Fruit fly (Drosophila melanogaster) whole organism, embryonic: ENCODE results near the gene TRAM.

ENCODE experiments used
- Adf1 ChIP-seq: fragments of 200-800 bp; sonication (Bioruptor generic); IDR thresholded peaks from 2 replicates; pipeline ENCODE4 v1.3.6; 2022; ENCODE audit warnings: missing biosample characterization, missing genetic modification characterization
- Atf-2 ChIP-seq: fragments of 200-800 bp; sonication (Bioruptor generic); optimal IDR thresholded peaks from 2 replicates; lab custom pipeline; 2016; ENCODE audit warnings: missing biosample characterization, missing genetic modification characterization
- C15 ChIP-seq: fragments of 200-800 bp; sonication (Bioruptor generic); IDR thresholded peaks from 3 replicates; pipeline ENCODE4 v1.3.6; 2022; ENCODE audit warnings: missing biosample characterization, missing genetic modification characterization
- CG10543 ChIP-seq: fragments of 200-800 bp; sonication (Bioruptor generic); optimal IDR thresholded peaks from 3 replicates; lab custom pipeline; 2017; ENCODE audit warnings: missing biosample characterization, mild to moderate bottlenecking, missing genetic modification characterization, moderate library complexity
- CG12104 ChIP-seq: fragments of 200-800 bp; sonication (Bioruptor generic); optimal IDR thresholded peaks from 3 replicates; lab custom pipeline; 2016; ENCODE audit warnings: missing biosample characterization, missing genetic modification characterization
- CG1647 ChIP-seq: fragments of 200-800 bp; sonication (Bioruptor generic); optimal IDR thresholded peaks from 3 replicates; lab custom pipeline; 2016; ENCODE audit warnings: missing biosample characterization, missing genetic modification characterization
- CG16813 ChIP-seq: fragments of 200-800 bp; sonication (Bioruptor generic); IDR thresholded peaks from 3 replicates; pipeline ENCODE4 v1.3.6; 2022; ENCODE audit warnings: missing biosample characterization, missing genetic modification characterization; ENCODE audit not compliant: partially characterized antibody
- CG18599 ChIP-seq: fragments of 200-800 bp; sonication (Bioruptor generic); optimal IDR thresholded peaks from 3 replicates; lab custom pipeline; 2017; ENCODE audit warnings: missing biosample characterization, missing genetic modification characterization, mild to moderate bottlenecking, moderate library complexity, missing genetic modification reagents
- CG2712 ChIP-seq: fragments of 200-800 bp; optimal IDR thresholded peaks from 3 replicates; lab custom pipeline; 2019; ENCODE audit warnings: missing biosample characterization, mild to moderate bottlenecking, missing genetic modification characterization, moderate library complexity
- CG34376 ChIP-seq: fragments of 200-800 bp; sonication (Bioruptor generic); optimal IDR thresholded peaks from 2 replicates; lab custom pipeline; 2018; ENCODE audit warnings: missing biosample characterization, mild to moderate bottlenecking, missing genetic modification characterization
- CG6654 ChIP-seq: fragments of 200-800 bp; sonication (Bioruptor generic); optimal IDR thresholded peaks from 2 replicates; lab custom pipeline; 2017; ENCODE audit warnings: missing biosample characterization, mild to moderate bottlenecking, missing genetic modification characterization
- CG7987 ChIP-seq: fragments of 200-800 bp; sonication (Bioruptor generic); optimal IDR thresholded peaks from 2 replicates; lab custom pipeline; 2018; ENCODE audit warnings: missing biosample characterization, mild to moderate bottlenecking, missing genetic modification characterization, moderate library complexity
- CG8281 ChIP-seq: fragments of 200-800 bp; sonication (Bioruptor generic); optimal IDR thresholded peaks from 2 replicates; lab custom pipeline; 2018; ENCODE audit warnings: missing biosample characterization, mild to moderate bottlenecking, missing genetic modification characterization, moderate library complexity
- CG9817 ChIP-seq: fragments of 200-800 bp; sonication (Bioruptor generic); optimal IDR thresholded peaks from 2 replicates; lab custom pipeline; 2018; ENCODE audit warnings: missing biosample characterization, mild to moderate bottlenecking, missing genetic modification characterization, moderate library complexity
- CTCF ChIP-seq: fragments of 200-800 bp; sonication (Bioruptor generic); optimal IDR thresholded peaks from 2 replicates; lab custom pipeline; 2017; ENCODE audit warnings: missing biosample characterization, mild to moderate bottlenecking, missing genetic modification characterization, moderate library complexity
- Deaf1 ChIP-seq: fragments of 200-800 bp; optimal IDR thresholded peaks from 3 replicates; lab custom pipeline; 2019; ENCODE audit warnings: missing biosample characterization, mild to moderate bottlenecking, missing genetic modification characterization, moderate library complexity
- ERR ChIP-seq: fragments of 200-800 bp; sonication (Bioruptor generic); optimal IDR thresholded peaks from 2 replicates; lab custom pipeline; 2016; ENCODE audit warnings: missing biosample characterization, missing genetic modification characterization
- Ets65A ChIP-seq: fragments of 200-800 bp; sonication (Bioruptor generic); peaks from one replicate; lab custom pipeline; 2016; ENCODE audit warnings: missing biosample characterization, missing genetic modification characterization
- GATAe ChIP-seq: fragments of 200-800 bp; sonication (Bioruptor generic); conservative IDR thresholded peaks from 2 replicates; pipeline ENCODE4 v1.3.6; 2022; ENCODE audit warnings: missing biosample characterization, missing genetic modification characterization
- Hr78 ChIP-seq, 2 experiments: fragments of 200-800 bp in 1 of 2; fragments of >200 bp in 1 of 2; sonication (Bioruptor generic) in 1 of 2; optimal IDR thresholded peaks; 2 replicates each; lab custom pipeline; 2017 to 2019; ENCODE audit warnings: missing biosample characterization in 2 of 2, missing genetic modification characterization in 2 of 2, mild to moderate bottlenecking in 1 of 2, moderate library complexity in 1 of 2
- Lpt ChIP-seq: fragments of >200 bp; optimal IDR thresholded peaks from 2 replicates; lab custom pipeline; 2018; ENCODE audit warnings: missing biosample characterization, missing genetic modification characterization
- NK7.1 ChIP-seq: fragments of 200-800 bp; sonication (Bioruptor generic); optimal IDR thresholded peaks from 3 replicates; lab custom pipeline; 2016; ENCODE audit warnings: missing biosample characterization, missing genetic modification characterization
- Rfx ChIP-seq: fragments of 200-800 bp; sonication (Bioruptor generic); IDR thresholded peaks from 2 replicates; pipeline ENCODE4 v1.3.6; 2022; ENCODE audit warnings: missing biosample characterization, missing genetic modification characterization
- abd-A ChIP-seq: fragments of 200-800 bp; sonication (Bioruptor generic); optimal IDR thresholded peaks from 3 replicates; lab custom pipeline; 2019; ENCODE audit warnings: missing biosample characterization, mild to moderate bottlenecking, missing genetic modification characterization, moderate library complexity
- aop ChIP-seq: fragments of 200-800 bp; sonication (Bioruptor generic); IDR thresholded peaks from 2 replicates; pipeline ENCODE4 v1.3.6; 2022; ENCODE audit warnings: missing biosample characterization, missing genetic modification characterization
- bab2 ChIP-seq: fragments of 200-800 bp; sonication (Bioruptor generic); optimal IDR thresholded peaks from 2 replicates; lab custom pipeline; 2016; ENCODE audit warnings: missing biosample characterization, missing genetic modification characterization
- bbx ChIP-seq: fragments of 200-800 bp; sonication (Bioruptor generic); IDR thresholded peaks from 2 replicates; pipeline ENCODE4 v1.3.6; 2022; ENCODE audit warnings: missing biosample characterization, missing genetic modification characterization; ENCODE audit not compliant: partially characterized antibody
- chinmo ChIP-seq: fragments of 200-800 bp; sonication (Bioruptor generic); IDR thresholded peaks from 4 replicates; pipeline ENCODE4 v1.3.6; 2022; ENCODE audit warnings: missing biosample characterization, missing genetic modification characterization; ENCODE audit not compliant: partially characterized antibody
- ci ChIP-seq: fragments of 200-800 bp; sonication (Bioruptor generic); IDR thresholded peaks from 3 replicates; pipeline ENCODE4 v1.3.6; 2022; ENCODE audit warnings: missing biosample characterization, missing genetic modification characterization
- cwo ChIP-seq: fragments of 200-800 bp; sonication (Bioruptor generic); optimal IDR thresholded peaks from 3 replicates; lab custom pipeline; 2017; ENCODE audit warnings: missing biosample characterization, missing genetic modification characterization, mild to moderate bottlenecking, moderate library complexity, missing genetic modification reagents
- dan ChIP-seq: fragments of 200-800 bp; sonication (Bioruptor generic); IDR thresholded peaks from 2 replicates; pipeline ENCODE4 v1.3.6; 2022; ENCODE audit warnings: missing biosample characterization, missing genetic modification characterization
- exex ChIP-seq: fragments of 200-800 bp; sonication (Bioruptor generic); optimal IDR thresholded peaks from 4 replicates; lab custom pipeline; 2018; ENCODE audit warnings: missing biosample characterization, mild to moderate bottlenecking, missing genetic modification characterization, moderate library complexity
- grn ChIP-seq: fragments of 200-800 bp; sonication (Bioruptor generic); optimal IDR thresholded peaks from 3 replicates; lab custom pipeline; 2017; ENCODE audit warnings: missing biosample characterization, missing genetic modification characterization
- gro ChIP-seq: fragments of 200-800 bp; sonication (Bioruptor generic); optimal IDR thresholded peaks from 2 replicates; lab custom pipeline; 2016; ENCODE audit warnings: missing biosample characterization, missing genetic modification characterization
- mirr ChIP-seq: fragments of 200-800 bp; sonication (Bioruptor generic); optimal IDR thresholded peaks from 3 replicates; lab custom pipeline; 2018; ENCODE audit warnings: missing biosample characterization, mild to moderate bottlenecking, missing genetic modification characterization
- onecut ChIP-seq: fragments of 200-800 bp; sonication (Bioruptor generic); IDR thresholded peaks from 2 replicates; pipeline ENCODE4 v1.3.6; 2022; ENCODE audit warnings: missing biosample characterization, missing genetic modification characterization
- org-1 ChIP-seq: fragments of 200-800 bp; sonication (Bioruptor generic); optimal IDR thresholded peaks from 2 replicates; lab custom pipeline; 2017; ENCODE audit warnings: missing biosample characterization, missing genetic modification characterization
- pita ChIP-seq: fragments of 200-800 bp; sonication (Bioruptor generic); optimal IDR thresholded peaks from 2 replicates; lab custom pipeline; 2017; ENCODE audit warnings: missing biosample characterization, mild to moderate bottlenecking, missing genetic modification characterization
- run ChIP-seq: fragments of 200-800 bp; sonication (Bioruptor generic); optimal IDR thresholded peaks from 3 replicates; lab custom pipeline; 2018; ENCODE audit warnings: missing biosample characterization, mild to moderate bottlenecking, missing genetic modification characterization
- sd ChIP-seq: fragments of 200-800 bp; sonication (Bioruptor generic); optimal IDR thresholded peaks from 3 replicates; lab custom pipeline; 2018; ENCODE audit warnings: missing biosample characterization, mild to moderate bottlenecking, missing genetic modification characterization, moderate library complexity
- sqz ChIP-seq: fragments of 200-800 bp; sonication (Bioruptor generic); optimal IDR thresholded peaks from 3 replicates; lab custom pipeline; 2018; ENCODE audit warnings: missing biosample characterization, mild to moderate bottlenecking, missing genetic modification characterization
- sug ChIP-seq: fragments of 200-800 bp; optimal IDR thresholded peaks from 2 replicates; lab custom pipeline; 2019; ENCODE audit warnings: missing biosample characterization, mild to moderate bottlenecking, missing genetic modification characterization, moderate library complexity
- vnd ChIP-seq: fragments of 200-800 bp; sonication (Bioruptor generic); IDR thresholded peaks from 3 replicates; pipeline ENCODE4 v1.3.6; 2022; ENCODE audit warnings: missing biosample characterization, missing genetic modification characterization; ENCODE audit not compliant: partially characterized antibody
- z ChIP-seq: fragments of 200-800 bp; sonication (Bioruptor generic); IDR thresholded peaks from 3 replicates; pipeline ENCODE4 v1.3.6; 2022; ENCODE audit warnings: missing biosample characterization, missing genetic modification characterization

Gene TRAM

DNA sequence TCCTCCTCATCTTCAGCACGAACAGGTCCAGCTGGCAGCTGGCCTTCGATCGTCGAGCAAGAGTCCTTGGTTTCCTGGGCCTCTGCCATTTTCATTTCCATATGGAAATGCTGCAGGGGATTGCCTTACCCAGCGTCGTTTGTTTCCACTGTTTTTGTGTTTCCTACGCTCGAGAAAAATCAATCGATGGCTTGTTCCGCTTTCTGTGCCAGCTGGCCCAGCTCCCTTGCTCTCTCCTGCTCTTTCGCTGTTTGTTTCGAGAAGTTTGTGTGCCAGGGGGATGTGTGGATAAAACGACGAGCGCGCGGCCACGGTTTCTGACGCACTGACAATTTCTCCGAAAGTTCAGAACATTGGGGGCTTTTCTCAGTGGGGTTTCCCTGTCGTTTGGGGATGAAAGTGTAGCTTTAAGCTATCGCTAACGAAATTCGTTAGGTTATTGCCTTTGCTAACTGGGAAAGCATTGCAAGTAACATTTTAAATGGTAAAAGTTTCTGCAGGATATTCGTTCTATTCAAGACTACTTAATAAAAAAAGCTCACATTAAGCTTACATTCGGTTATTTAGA, 10.5 kb downstream of the TRAM start, which contains the start of gene CG3703:
Gene CG3703, minus strand, starts transcription at position 328 of the 568 bp plus-strand sequence.
- TF ChIP-seq CG6654 (GFP tag; lab: Kevin White, UChicago) (peak; percentile 57), CTCF (GFP tag; lab: Kevin White, UChicago) (peak; percentile 27), gro (GFP tag; lab: Kevin White, UChicago) (no peak), onecut (GFP tag; lab: Robert Waterston, UW) (peak; percentile 90), CG2712 (tag; lab: Kevin White, UChicago) (no peak), Atf-2 (no peak), CG16813 (GFP tag; lab: Robert Waterston, UW) (no peak), ci (GFP tag; lab: Robert Waterston, UW) (no peak), CG1647 (GFP tag; lab: Kevin White, UChicago) (no peak), Ets65A (GFP tag; lab: Kevin White, UChicago) (peak; percentile 15), aop (no peak), pita (peak; percentile 29), vnd (GFP tag; lab: Robert Waterston, UW) (no peak), CG9817 (tag; lab: Kevin White, UChicago) (no peak)
- TF ChIP-seq, all 482 proteins: peak for 5

DNA sequence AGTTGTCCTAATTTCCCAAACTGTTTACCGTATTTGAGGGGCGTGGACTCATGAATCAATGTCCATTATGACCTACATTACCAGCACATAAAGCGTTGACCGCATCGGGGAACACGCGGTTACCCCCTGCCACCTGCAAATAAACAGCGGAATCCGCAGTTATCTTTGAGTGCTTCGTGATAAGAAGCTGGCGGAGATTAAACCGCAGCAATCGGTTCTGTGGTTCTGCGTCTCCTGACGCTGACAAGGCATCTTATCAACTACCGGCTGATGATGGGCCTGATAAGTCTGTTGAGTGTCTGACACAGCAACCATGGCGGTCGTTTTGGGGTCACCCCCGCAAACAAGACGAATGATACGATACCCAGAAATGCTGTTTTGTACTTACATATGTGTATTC, 11.1 kb downstream of the TRAM start:
- TF ChIP-seq chinmo (GFP tag; lab: Robert Waterston, UW): 0 out of 4 replicates have a peak, but pooled peaks have one; percentile 45
- peak; percentile 51 for TF ChIP-seq CG34376
- no peak for TF ChIP-seq bbx (GFP tag; lab: Robert Waterston, UW)
- peak; percentile 68 for TF ChIP-seq ERR (GFP tag; lab: Kevin White, UChicago)
- no peak for TF ChIP-seq Lpt (GFP tag; lab: Kevin White, UChicago)
- TF ChIP-seq Deaf1 (tag; lab: Kevin White, UChicago): peak; percentile 9
- peak; percentile 96 for TF ChIP-seq sug (tag; lab: Kevin White, UChicago)
- TF ChIP-seq mirr (GFP tag; lab: Kevin White, UChicago): peak; percentile 64
- TF ChIP-seq Adf1 (GFP tag; lab: Robert Waterston, UW): peak; percentile 31; the same call in 1 of the 2 replicates
- no peak for TF ChIP-seq org-1
- TF ChIP-seq run (tag; lab: Kevin White, UChicago): peak; percentile 12
- no peak for TF ChIP-seq Rfx
- TF ChIP-seq CG18599: peak; percentile 48
- peak in 1 of 2 experiments; percentile 57 for TF ChIP-seq Hr78 (GFP tag; optimal IDR thresholded peaks at IDR 0.05; lab: Kevin White, UChicago)
- TF ChIP-seq CG8281 (tag; lab: Kevin White, UChicago): no peak
- peak; percentile 48 for TF ChIP-seq cwo (GFP tag; lab: Kevin White, UChicago)
- peak; percentile 74 for TF ChIP-seq exex (tag; lab: Kevin White, UChicago)
- no peak for TF ChIP-seq sqz
- no peak for TF ChIP-seq CG12104 (GFP tag; lab: Kevin White, UChicago)
- TF ChIP-seq CG10543 (GFP tag; lab: Kevin White, UChicago): peak; percentile 36
- TF ChIP-seq abd-A (tag; lab: Kevin White, UChicago): peak; percentile 15
- peak; percentile 87 for TF ChIP-seq GATAe (GFP tag; lab: Robert Waterston, UW)
- TF ChIP-seq NK7.1: no peak
- TF ChIP-seq grn (GFP tag; lab: Kevin White, UChicago): peak; percentile 98
- TF ChIP-seq vnd (GFP tag; lab: Robert Waterston, UW): 0 out of 3 replicates have a peak, but pooled peaks have one; percentile 41
- 0 out of 3 replicates have a peak, but pooled peaks have one; percentile 19 for TF ChIP-seq z
- peak; percentile 82 for TF ChIP-seq CG7987 (GFP tag; lab: Kevin White, UChicago)
- peak; percentile 84 for TF ChIP-seq sd (tag; lab: Kevin White, UChicago)
- TF ChIP-seq C15 (GFP tag; lab: Robert Waterston, UW): no peak
- no peak for TF ChIP-seq bab2 (GFP tag; lab: Kevin White, UChicago)
- no peak for TF ChIP-seq dan (GFP tag; lab: Robert Waterston, UW)
